Fruit fly (Drosophila melanogaster) whole organism, prepupa: ENCODE measurements around the gene CG14024.

ENCODE experiments used
- Blimp-1 ChIP-seq: fragments of 200-800 bp; sonication (Bioruptor generic); optimal IDR thresholded peaks from 3 replicates; lab custom pipeline; 2017; ENCODE audit warnings: missing biosample characterization, missing genetic modification characterization, mild to moderate bottlenecking, moderate library complexity, missing genetic modification reagents
- CG10669 ChIP-seq: fragments of 200-800 bp; sonication (Bioruptor generic); optimal IDR thresholded peaks from 3 replicates; lab custom pipeline; 2018; ENCODE audit warnings: missing biosample characterization, mild to moderate bottlenecking, missing genetic modification characterization, moderate library complexity
- CG11762 ChIP-seq: fragments of 200-800 bp; sonication (Bioruptor generic); optimal IDR thresholded peaks from 3 replicates; lab custom pipeline; 2016; ENCODE audit warnings: missing biosample characterization, missing genetic modification characterization; ENCODE audit not compliant: insufficient read depth
- CG11902 ChIP-seq: fragments of 200-800 bp; sonication (Bioruptor generic); optimal IDR thresholded peaks from 3 replicates; lab custom pipeline; 2016; ENCODE audit warnings: missing biosample characterization, missing genetic modification characterization
- CG15336 ChIP-seq: fragments of 200-800 bp; sonication (Bioruptor generic); IDR thresholded peaks from 2 replicates; pipeline ENCODE4 v1.3.6; 2022; ENCODE audit warnings: missing biosample characterization, missing genetic modification characterization
- CG1621 ChIP-seq: fragments of 200-800 bp; sonication (Bioruptor generic); optimal IDR thresholded peaks from 3 replicates; lab custom pipeline; 2018; ENCODE audit warnings: missing biosample characterization, mild to moderate bottlenecking, missing genetic modification characterization
- CG16779 ChIP-seq: fragments of 200-800 bp; sonication (Bioruptor generic); optimal IDR thresholded peaks from 3 replicates; lab custom pipeline; 2017; ENCODE audit warnings: missing biosample characterization, mild to moderate bottlenecking, missing genetic modification characterization
- CG3032 ChIP-seq: fragments of 200-800 bp; optimal IDR thresholded peaks from 2 replicates; lab custom pipeline; 2019; ENCODE audit warnings: missing biosample characterization, mild to moderate bottlenecking, missing genetic modification characterization, moderate library complexity
- CG32006 ChIP-seq: fragments of 200-800 bp; sonication (Bioruptor generic); optimal IDR thresholded peaks from 3 replicates; lab custom pipeline; 2017; ENCODE audit warnings: missing biosample characterization, mild to moderate bottlenecking, missing genetic modification characterization
- CG34406 ChIP-seq: fragments of 200-800 bp; sonication (Bioruptor generic); optimal IDR thresholded peaks from 3 replicates; lab custom pipeline; 2016; ENCODE audit warnings: missing biosample characterization, missing genetic modification characterization
- CG3919 ChIP-seq: fragments of 200-800 bp; sonication (Bioruptor generic); optimal IDR thresholded peaks from 3 replicates; lab custom pipeline; 2016; ENCODE audit warnings: missing biosample characterization, missing genetic modification characterization
- CG4318 ChIP-seq: fragments of 200-800 bp; sonication (Bioruptor generic); optimal IDR thresholded peaks from 3 replicates; lab custom pipeline; 2017; ENCODE audit warnings: missing biosample characterization, mild to moderate bottlenecking, missing genetic modification characterization
- CG6163 ChIP-seq: fragments of 200-800 bp; sonication (Bioruptor generic); IDR thresholded peaks from 3 replicates; pipeline ENCODE4 v1.3.6; 2022; ENCODE audit warnings: missing biosample characterization, missing genetic modification characterization
- CG6276 ChIP-seq: fragments of 200-800 bp; sonication (Bioruptor generic); optimal IDR thresholded peaks from 2 replicates; lab custom pipeline; 2017; ENCODE audit warnings: missing biosample characterization, mild to moderate bottlenecking, missing genetic modification characterization
- CG6792 ChIP-seq: fragments of 200-800 bp; sonication (Bioruptor generic); optimal IDR thresholded peaks from 3 replicates; lab custom pipeline; 2016; ENCODE audit warnings: missing biosample characterization, missing genetic modification characterization
- CG6808 ChIP-seq: fragments of 200-800 bp; sonication (Bioruptor generic); optimal IDR thresholded peaks from 3 replicates; lab custom pipeline; 2017; ENCODE audit warnings: missing biosample characterization, missing genetic modification characterization, mild to moderate bottlenecking, moderate library complexity, missing genetic modification reagents
- CG6854 ChIP-seq: fragments of 200-800 bp; sonication (Bioruptor generic); optimal IDR thresholded peaks from 2 replicates; lab custom pipeline; 2017; ENCODE audit warnings: missing biosample characterization, mild to moderate bottlenecking, missing genetic modification characterization
- CG8319 ChIP-seq: fragments of 200-800 bp; sonication (Bioruptor generic); optimal IDR thresholded peaks from 3 replicates; lab custom pipeline; 2016; ENCODE audit warnings: missing biosample characterization, missing genetic modification characterization
- CG8632 ChIP-seq: fragments of 200-800 bp; sonication (Bioruptor generic); optimal IDR thresholded peaks from 3 replicates; lab custom pipeline; 2016; ENCODE audit warnings: missing biosample characterization, missing genetic modification characterization
- CG9139 ChIP-seq: fragments of 200-800 bp; sonication (Bioruptor generic); optimal IDR thresholded peaks from 3 replicates; lab custom pipeline; 2017; ENCODE audit warnings: missing biosample characterization, mild to moderate bottlenecking, missing genetic modification characterization
- Eip75B ChIP-seq: fragments of 200-800 bp; sonication (Bioruptor generic); optimal IDR thresholded peaks from 3 replicates; lab custom pipeline; 2016; ENCODE audit warnings: missing biosample characterization, missing genetic modification characterization
- Eip93F ChIP-seq: fragments of 200-800 bp; sonication (Bioruptor generic); optimal IDR thresholded peaks from 2 replicates; lab custom pipeline; 2016; ENCODE audit warnings: missing biosample characterization, mild to moderate bottlenecking, missing genetic modification characterization
- Ets21C ChIP-seq: fragments of 200-800 bp; sonication (Bioruptor generic); optimal IDR thresholded peaks from 3 replicates; lab custom pipeline; 2016; ENCODE audit warnings: missing biosample characterization, missing genetic modification characterization
- Ets96B ChIP-seq: fragments of 200-800 bp; optimal IDR thresholded peaks from 2 replicates; lab custom pipeline; 2019; ENCODE audit warnings: missing biosample characterization, mild to moderate bottlenecking, missing genetic modification characterization, moderate library complexity
- Gug ChIP-seq: fragments of 200-800 bp; sonication (Bioruptor generic); IDR thresholded peaks from 2 replicates; pipeline ENCODE4 v1.3.6; 2022; ENCODE audit warnings: missing biosample characterization, missing genetic modification characterization
- Hr39 ChIP-seq: fragments of 200-800 bp; sonication (Bioruptor generic); optimal IDR thresholded peaks from 2 replicates; lab custom pipeline; 2016; ENCODE audit warnings: missing biosample characterization, missing genetic modification characterization
- Hr4 ChIP-seq: fragments of 200-800 bp; sonication (Bioruptor generic); optimal IDR thresholded peaks from 3 replicates; lab custom pipeline; 2016; ENCODE audit warnings: missing biosample characterization, missing genetic modification characterization
- Lpt ChIP-seq: fragments of 200-800 bp; sonication (Bioruptor generic); optimal IDR thresholded peaks from 3 replicates; lab custom pipeline; 2016; ENCODE audit warnings: missing biosample characterization, missing genetic modification characterization
- Met ChIP-seq: fragments of 200-800 bp; sonication (Bioruptor generic); optimal IDR thresholded peaks from 3 replicates; lab custom pipeline; 2016; ENCODE audit warnings: missing biosample characterization, missing genetic modification characterization
- OdsH ChIP-seq: fragments of 200-800 bp; sonication (Bioruptor generic); optimal IDR thresholded peaks from 3 replicates; lab custom pipeline; 2016; ENCODE audit warnings: missing biosample characterization, missing genetic modification characterization
- Smox ChIP-seq: fragments of 200-800 bp; sonication (Bioruptor generic); optimal IDR thresholded peaks from 3 replicates; lab custom pipeline; 2016; ENCODE audit warnings: missing biosample characterization, missing genetic modification characterization
- Sox102F ChIP-seq: fragments of 200-800 bp; sonication (Bioruptor generic); optimal IDR thresholded peaks from 2 replicates; lab custom pipeline; 2016; ENCODE audit warnings: missing biosample characterization, mild to moderate bottlenecking, missing genetic modification characterization
- Sox15 ChIP-seq: fragments of 200-800 bp; sonication (Bioruptor generic); optimal IDR thresholded peaks from 3 replicates; lab custom pipeline; 2016; ENCODE audit warnings: missing biosample characterization, missing genetic modification characterization
- achi ChIP-seq: fragments of 200-800 bp; sonication (Bioruptor generic); optimal IDR thresholded peaks from 3 replicates; lab custom pipeline; 2016; ENCODE audit warnings: missing biosample characterization, missing genetic modification characterization
- dac ChIP-seq: fragments of 200-800 bp; sonication (Bioruptor generic); optimal IDR thresholded peaks from 2 replicates; lab custom pipeline; 2017; ENCODE audit warnings: missing biosample characterization, mild to moderate bottlenecking, missing genetic modification characterization
- dsx ChIP-seq: fragments of 200-800 bp; optimal IDR thresholded peaks from 3 replicates; lab custom pipeline; 2019; ENCODE audit warnings: missing biosample characterization, mild to moderate bottlenecking, missing genetic modification characterization, moderate library complexity; ENCODE audit not compliant: poor library complexity, severe bottlenecking
- eg ChIP-seq: fragments of 200-800 bp; sonication (Bioruptor generic); IDR thresholded peaks from 3 replicates; pipeline ENCODE4 v1.3.6; 2022; ENCODE audit warnings: missing biosample characterization, missing genetic modification characterization
- esn ChIP-seq: fragments of 200-800 bp; sonication (Bioruptor generic); optimal IDR thresholded peaks from 2 replicates; lab custom pipeline; 2016; ENCODE audit warnings: missing biosample characterization, mild to moderate bottlenecking, missing genetic modification characterization, moderate library complexity
- fd59A ChIP-seq: fragments of 200-800 bp; sonication (Bioruptor generic); optimal IDR thresholded peaks from 2 replicates; lab custom pipeline; 2017; ENCODE audit warnings: missing biosample characterization, mild to moderate bottlenecking, missing genetic modification characterization, missing genetic modification reagents
- fd85E ChIP-seq: fragments of 200-800 bp; sonication (Bioruptor generic); optimal IDR thresholded peaks from 3 replicates; lab custom pipeline; 2016; ENCODE audit warnings: missing biosample characterization, missing genetic modification characterization
- fkh ChIP-seq: fragments of 200-800 bp; sonication (Bioruptor generic); optimal IDR thresholded peaks from 3 replicates; lab custom pipeline; 2017; ENCODE audit warnings: missing biosample characterization, mild to moderate bottlenecking, missing genetic modification characterization, moderate library complexity
- lz ChIP-seq: fragments of 200-800 bp; sonication (Bioruptor generic); optimal IDR thresholded peaks from 3 replicates; lab custom pipeline; 2016; ENCODE audit warnings: missing biosample characterization, missing genetic modification characterization
- pdm3 ChIP-seq: fragments of 200-800 bp; sonication (Bioruptor generic); optimal IDR thresholded peaks from 3 replicates; lab custom pipeline; 2016; ENCODE audit warnings: missing biosample characterization, missing genetic modification characterization
- salr ChIP-seq, 2 experiments: fragments of 200-800 bp; sonication (Bioruptor generic); optimal IDR thresholded peaks; 3 replicates each; lab custom pipeline; 2016 to 2018; ENCODE audit warnings: missing biosample characterization in 2 of 2, missing genetic modification characterization in 2 of 2, mild to moderate bottlenecking in 1 of 2
- spab ChIP-seq: fragments of 200-800 bp; sonication (Bioruptor generic); optimal IDR thresholded peaks from 2 replicates; lab custom pipeline; 2017; ENCODE audit warnings: missing biosample characterization, mild to moderate bottlenecking, missing genetic modification characterization, missing genetic modification reagents
- ss ChIP-seq, 2 experiments: fragments of 200-800 bp; sonication (Bioruptor generic); optimal IDR thresholded peaks; 2 replicates in 1 of 2; 3 replicates in 1 of 2; lab custom pipeline; 2017 to 2018; ENCODE audit warnings: mild to moderate bottlenecking in 2 of 2, missing biosample characterization in 2 of 2, missing genetic modification characterization in 2 of 2, moderate library complexity in 1 of 2
- svp ChIP-seq: fragments of 200-800 bp; sonication (Bioruptor generic); peaks from one replicate; lab custom pipeline; 2016; ENCODE audit warnings: missing biosample characterization, missing genetic modification characterization
- topi ChIP-seq: fragments of 200-800 bp; sonication (Bioruptor generic); optimal IDR thresholded peaks from 3 replicates; lab custom pipeline; 2016; ENCODE audit warnings: missing biosample characterization, missing genetic modification characterization

CG14024 gene

dm6 chr2L:5296672-5297288, 17.9 kb downstream of the CG14024 start (continued):
- TF ChIP-seq CG3032 (peak; percentile 93), Ets21C (GFP tag; lab: Kevin White, UChicago) (peak; percentile 33), spab (GFP tag; lab: Kevin White, UChicago) (peak; percentile 93), Blimp-1 (GFP tag; lab: Kevin White, UChicago) (no peak), CG6163 (peak; percentile 76), CG8632 (peak; percentile 76), CG6792 (GFP tag; lab: Kevin White, UChicago) (peak; percentile 72), Hr39 (GFP tag; lab: Kevin White, UChicago) (peak; percentile 50), CG10669 (GFP tag; lab: Kevin White, UChicago) (peak; percentile 95), Sox102F (GFP tag; lab: Kevin White, UChicago) (peak; percentile 39), CG1621 (tag; lab: Kevin White, UChicago) (peak; percentile 87), salr (GFP tag; optimal IDR thresholded peaks at IDR 0.05; lab: Kevin White, UChicago) (peak; percentile 68 to 87), CG16779 (tag; lab: Kevin White, UChicago) (peak; percentile 35), Smox (peak; percentile 63), Hr4 (peak; percentile 62), dsx (GFP tag; lab: Kevin White, UChicago) (peak; percentile 89), CG6854 (GFP tag; lab: Kevin White, UChicago) (no peak), Eip93F (peak; percentile 52), dac (GFP tag; lab: Kevin White, UChicago) (peak; percentile 47), CG15336 (peak; percentile 68), pdm3 (peak; percentile 72), Eip75B (GFP tag; lab: Kevin White, UChicago) (peak; percentile 59), esn (peak; percentile 72), Met (GFP tag; lab: Kevin White, UChicago) (peak; percentile 59), Lpt (GFP tag; lab: Kevin White, UChicago) (peak; percentile 64), achi (GFP tag; lab: Kevin White, UChicago) (peak; percentile 83), fkh (GFP tag; lab: Kevin White, UChicago) (no peak), CG4318 (GFP tag; lab: Kevin White, UChicago) (peak; percentile 45)
- TF ChIP-seq, all 60 proteins: peak for 53

DNA sequence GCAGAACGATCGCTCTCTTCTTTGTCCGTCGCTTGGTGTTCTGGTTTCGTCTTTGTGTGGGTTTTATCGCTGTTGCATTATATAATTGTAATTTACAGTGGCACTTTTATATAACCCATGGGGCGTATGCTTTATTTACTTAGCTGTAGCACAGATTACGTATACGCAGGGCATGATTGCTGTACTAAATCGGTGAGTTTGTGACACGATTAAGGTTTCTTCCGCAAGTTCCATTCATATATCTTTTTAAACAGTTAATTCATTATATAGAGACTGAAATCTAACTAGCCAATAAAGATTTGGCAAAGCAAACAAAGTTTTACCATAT, 19.5 kb downstream of the CG14024 start:
- TF ChIP-seq Eip75B (GFP tag; lab: Kevin White, UChicago) (peak; percentile 37), CG15336 (no peak), pdm3 (no peak), CG3919 (GFP tag; lab: Kevin White, UChicago) (no peak), CG9139 (peak; percentile 50), ss (GFP tag; optimal IDR thresholded peaks at IDR 0.05; lab: Kevin White, UChicago) (no peak), CG6854 (GFP tag; lab: Kevin White, UChicago) (no peak), spab (GFP tag; lab: Kevin White, UChicago) (no peak), CG32006 (GFP tag; lab: Kevin White, UChicago) (no peak), achi (GFP tag; lab: Kevin White, UChicago) (no peak), lz (GFP tag; lab: Kevin White, UChicago) (no peak), Sox15 (GFP tag; lab: Kevin White, UChicago) (no peak), CG1621 (tag; lab: Kevin White, UChicago) (no peak), CG10669 (GFP tag; lab: Kevin White, UChicago) (no peak), Met (GFP tag; lab: Kevin White, UChicago) (no peak), CG11902 (GFP tag; lab: Kevin White, UChicago) (no peak), Gug (no peak), fd85E (GFP tag; lab: Kevin White, UChicago) (no peak), esn (no peak), CG11762 (GFP tag; lab: Kevin White, UChicago) (no peak), dac (GFP tag; lab: Kevin White, UChicago) (no peak), Ets96B (no peak), OdsH (GFP tag; lab: Kevin White, UChicago) (no peak), CG34406 (GFP tag; lab: Kevin White, UChicago) (no peak), CG8319 (GFP tag; lab: Kevin White, UChicago) (no peak), CG6808 (no peak), CG3032 (no peak), svp (GFP tag; lab: Kevin White, UChicago) (peak; percentile 74), CG6163 (no peak), Sox102F (GFP tag; lab: Kevin White, UChicago) (no peak), fd59A (GFP tag; lab: Kevin White, UChicago) (no peak), CG6276 (GFP tag; lab: Kevin White, UChicago) (no peak), topi (GFP tag; lab: Kevin White, UChicago) (peak; percentile 32), CG16779 (tag; lab: Kevin White, UChicago) (no peak), eg (no peak)
